Worm (Caenorhabditis elegans) whole organism, midembryonic: Measurements from ENCODE around the gene ZK742.4.

Experiments
- T22C8.4 ChIP-seq: fragments of 200-800 bp; sonication (Bioruptor generic); IDR thresholded peaks from 2 replicates; pipeline ENCODE4 v1.3.6; 2022; ENCODE audit warnings: missing genetic modification characterization, missing compliant biosample characterization
- ref-1 ChIP-seq: fragments of 200-800 bp; sonication (Bioruptor generic); conservative IDR thresholded peaks from 2 replicates; pipeline ENCODE4 v1.3.6; 2022; ENCODE audit warnings: missing genetic modification reagents, missing genetic modification characterization, missing compliant biosample characterization
- tab-1 ChIP-seq: fragments of 200-800 bp; sonication (Bioruptor generic); IDR thresholded peaks from 2 replicates; pipeline ENCODE4 v1.3.6; 2022; ENCODE audit warnings: missing genetic modification characterization, missing compliant biosample characterization
- ztf-29 ChIP-seq: fragments of 200-800 bp; sonication (Bioruptor generic); IDR thresholded peaks from 2 replicates; pipeline ENCODE4 v1.3.6; 2022; ENCODE audit warnings: missing genetic modification reagents, missing genetic modification characterization, missing compliant biosample characterization

- no peak for TF ChIP-seq ref-1 (GFP tag; lab: Robert Waterston, UW)
- TF ChIP-seq ztf-29 (GFP tag; lab: Robert Waterston, UW) = no peak
- no peak for TF ChIP-seq tab-1 (GFP tag; lab: Robert Waterston, UW)
- no peak for TF ChIP-seq T22C8.4 (GFP tag; lab: Robert Waterston, UW)
Measured at ce11 chrV:7761906-7762305, 49.7 kb downstream of the ZK742.4 start.
